Worm (Caenorhabditis elegans) whole organism, young adult: ENCODE measurements around the gene ced-2.

Experiments
- B0019.2 ChIP-seq: fragments of 200-800 bp; sonication (Bioruptor generic); conservative IDR thresholded peaks from 2 replicates; pipeline ENCODE4 v1.3.6; 2022; ENCODE audit warnings: missing genetic modification reagents, missing genetic modification characterization, missing compliant biosample characterization
- C17E4.6 ChIP-seq: fragments of 200-800 bp; sonication (Bioruptor generic); IDR thresholded peaks from 2 replicates; pipeline ENCODE4 v1.3.6; 2022; ENCODE audit warnings: missing genetic modification reagents, missing genetic modification characterization, missing compliant biosample characterization
- F57C9.4 ChIP-seq: sonication (generic microtip); optimal IDR thresholded peaks from 2 replicates; lab custom pipeline; 2017; ENCODE audit warnings: mild to moderate bottlenecking, missing genetic modification characterization, missing compliant biosample characterization
- K11D2.4 ChIP-seq: fragments of 200-800 bp; sonication (Bioruptor generic); IDR thresholded peaks from 2 replicates; pipeline ENCODE4 v1.3.6; 2022; ENCODE audit warnings: missing genetic modification reagents, missing genetic modification characterization, missing compliant biosample characterization
- T26A5.8 ChIP-seq: sonication (generic microtip); optimal IDR thresholded peaks from 2 replicates; lab custom pipeline; 2016; ENCODE audit warnings: missing genetic modification characterization, missing compliant biosample characterization
- akir-1 ChIP-seq: fragments of 200-800 bp; sonication (Bioruptor generic); optimal IDR thresholded peaks from 2 replicates; lab custom pipeline; 2018; ENCODE audit warnings: mild to moderate bottlenecking, missing genetic modification characterization, moderate library complexity, missing compliant biosample characterization
- ama-1 ChIP-seq, 3 experiments: fragments of 150-350 bp in 1 of 3; sonication (generic microtip) in 2 of 3; optimal IDR thresholded peaks; 2 replicates each; lab custom pipeline; 2014 to 2018; ENCODE audit warnings: missing biosample characterization in 2 of 3, missing genetic modification characterization in 2 of 3, missing genetic modification reagents in 2 of 3
- ets-4 ChIP-seq: fragments of 200-800 bp; sonication (Bioruptor generic); optimal IDR thresholded peaks from 2 replicates; lab custom pipeline; 2018; ENCODE audit warnings: mild to moderate bottlenecking, missing genetic modification characterization, missing compliant biosample characterization
- mxl-1 ChIP-seq: sonication (generic microtip); optimal IDR thresholded peaks from 2 replicates; lab custom pipeline; 2016; ENCODE audit warnings: missing genetic modification characterization, missing compliant biosample characterization
- nhr-90 ChIP-seq: sonication (generic microtip); optimal IDR thresholded peaks from 2 replicates; lab custom pipeline; 2016; ENCODE audit warnings: missing genotype, mild to moderate bottlenecking, missing genetic modification characterization, missing compliant biosample characterization
- pha-4 ChIP-seq: fragments of 150-350 bp; sonication (generic microtip); optimal IDR thresholded peaks from 2 replicates; lab custom pipeline; 2014; ENCODE audit warnings: missing biosample characterization, missing genetic modification reagents, missing genetic modification characterization
- rec-8 ChIP-seq, 2 experiments: sonication (generic microtip); optimal IDR thresholded peaks; 2 replicates each; lab custom pipeline; 2016; ENCODE audit warnings: mild to moderate bottlenecking in 2 of 2, missing genetic modification characterization in 2 of 2, missing genetic modification reagents in 2 of 2, missing genotype in 2 of 2, missing biosample characterization in 1 of 2, missing compliant biosample characterization in 1 of 2, moderate library complexity in 1 of 2
- unc-62 ChIP-seq: fragments of 150-350 bp; optimal IDR thresholded peaks from 2 replicates; lab custom pipeline; 2014; ENCODE audit warnings: missing biosample characterization, missing genetic modification reagents, missing genetic modification characterization
- ztf-3 ChIP-seq: fragments of 200-800 bp; sonication (Bioruptor generic); optimal IDR thresholded peaks from 2 replicates; lab custom pipeline; 2018; ENCODE audit warnings: mild to moderate bottlenecking, missing genetic modification characterization, missing compliant biosample characterization

- TF ChIP-seq akir-1 (GFP tag; lab: Kevin White, UChicago) (no peak), ets-4 (no peak), pha-4 (tag; lab: Kevin White, UChicago) (no peak), T26A5.8 (tag; lab: Kevin White, UChicago) (no peak), unc-62 (no peak), nhr-90 (tag; lab: Kevin White, UChicago) (no peak), C17E4.6 (GFP tag; lab: Robert Waterston, UW) (no peak), F57C9.4 (tag; lab: Kevin White, UChicago) (no peak), mxl-1 (tag; lab: Kevin White, UChicago) (no peak), ama-1 (optimal IDR thresholded peaks at IDR 0.05; lab: Kevin White, UChicago) (no peak), ama-1 (GFP tag; optimal IDR thresholded peaks at IDR 0.05; lab: Kevin White, UChicago) (no peak), K11D2.4 (no peak), B0019.2 (GFP tag; lab: Robert Waterston, UW) (no peak), rec-8 (tag; optimal IDR thresholded peaks at IDR 0.05; lab: Kevin White, UChicago) (no peak), ztf-3 (GFP tag; lab: Kevin White, UChicago) (no peak)
Observed at ce11 chrIV:1600784-1601183, 3.7 kb downstream of the ced-2 start.
